Worm (Caenorhabditis elegans) whole organism, late embryonic: ENCODE measurements around the gene nhr-134.

Source experiments
- C38D4.7 ChIP-seq: fragments of 200-800 bp; sonication (Bioruptor generic); optimal IDR thresholded peaks from 2 replicates; lab custom pipeline; 2018; ENCODE audit warnings: mild to moderate bottlenecking, missing genetic modification characterization, moderate library complexity, missing compliant biosample characterization
- K09A11.1 ChIP-seq: sonication (generic microtip); optimal IDR thresholded peaks from 2 replicates; lab custom pipeline; 2017; ENCODE audit warnings: antibody characterized with exemption, mild to moderate bottlenecking, missing genetic modification characterization, missing compliant biosample characterization; ENCODE audit not compliant: insufficient read depth
- T23F11.4 ChIP-seq: fragments of 200-800 bp; sonication (Bioruptor generic); optimal IDR thresholded peaks from 2 replicates; lab custom pipeline; 2018; ENCODE audit warnings: mild to moderate bottlenecking, missing genetic modification characterization, missing compliant biosample characterization
- ceh-14 ChIP-seq: sonication (generic microtip); optimal IDR thresholded peaks from 2 replicates; lab custom pipeline; 2016; ENCODE audit warnings: missing genotype, missing genetic modification characterization, missing compliant biosample characterization
- ceh-24 ChIP-seq: sonication (generic microtip); optimal IDR thresholded peaks from 2 replicates; lab custom pipeline; 2016; ENCODE audit warnings: mild to moderate bottlenecking, missing genetic modification characterization, missing compliant biosample characterization
- ceh-30 ChIP-seq: fragments of 150-350 bp; optimal IDR thresholded peaks from 2 replicates; lab custom pipeline; 2014; ENCODE audit warnings: missing biosample characterization, missing genetic modification characterization
- ceh-34 ChIP-seq: sonication (generic microtip); optimal IDR thresholded peaks from 2 replicates; lab custom pipeline; 2016; ENCODE audit warnings: mild to moderate bottlenecking, missing genetic modification characterization, missing compliant biosample characterization
- dmd-4 ChIP-seq: sonication (generic microtip); optimal IDR thresholded peaks from 2 replicates; lab custom pipeline; 2016; ENCODE audit warnings: borderline replicate concordance, missing genetic modification characterization, missing compliant biosample characterization
- dve-1 ChIP-seq: sonication (generic microtip); optimal IDR thresholded peaks from 2 replicates; lab custom pipeline; 2017; ENCODE audit warnings: antibody characterized with exemption, mild to moderate bottlenecking, missing genetic modification characterization, missing compliant biosample characterization
- elt-2 ChIP-seq: sonication (generic microtip); optimal IDR thresholded peaks from 2 replicates; lab custom pipeline; 2016; ENCODE audit warnings: missing genetic modification reagents, missing genetic modification characterization, missing compliant biosample characterization
- elt-4 ChIP-seq: sonication (generic microtip); optimal IDR thresholded peaks from 2 replicates; lab custom pipeline; 2016; ENCODE audit warnings: missing genetic modification characterization, missing compliant biosample characterization
- fkh-10 ChIP-seq: fragments of 150-350 bp; optimal IDR thresholded peaks from 2 replicates; lab custom pipeline; 2014; ENCODE audit warnings: missing biosample characterization, missing genetic modification reagents, missing genetic modification characterization
- fkh-6 ChIP-seq: sonication (generic microtip); optimal IDR thresholded peaks from 2 replicates; lab custom pipeline; 2016; ENCODE audit warnings: missing genetic modification characterization, missing compliant biosample characterization
- hlh-15 ChIP-seq: sonication (generic microtip); optimal IDR thresholded peaks from 2 replicates; lab custom pipeline; 2016; ENCODE audit warnings: missing genetic modification characterization, missing compliant biosample characterization
- hlh-30 ChIP-seq: sonication (generic microtip); optimal IDR thresholded peaks from 2 replicates; lab custom pipeline; 2017; ENCODE audit warnings: antibody characterized with exemption, missing genetic modification characterization, missing compliant biosample characterization; ENCODE audit not compliant: insufficient read depth
- nfya-1 ChIP-seq: sonication (generic microtip); optimal IDR thresholded peaks from 2 replicates; lab custom pipeline; 2017; ENCODE audit warnings: missing genetic modification characterization, mild to moderate bottlenecking, missing compliant biosample characterization, antibody characterized with exemption, moderate library complexity
- nhr-11 ChIP-seq: fragments of 150-350 bp; optimal IDR thresholded peaks from 2 replicates; lab custom pipeline; 2014; ENCODE audit warnings: missing biosample characterization, missing genetic modification characterization
- npax-4 ChIP-seq: sonication (generic microtip); optimal IDR thresholded peaks from 2 replicates; lab custom pipeline; 2016; ENCODE audit warnings: missing genetic modification characterization, missing compliant biosample characterization
- pag-3 ChIP-seq: sonication (generic microtip); optimal IDR thresholded peaks from 2 replicates; lab custom pipeline; 2016; ENCODE audit warnings: missing compliant biosample characterization, missing genetic modification characterization, borderline replicate concordance
- pha-2 ChIP-seq: sonication (generic microtip); optimal IDR thresholded peaks from 2 replicates; lab custom pipeline; 2017; ENCODE audit warnings: mild to moderate bottlenecking, missing genetic modification characterization, missing compliant biosample characterization
- pha-4 ChIP-seq: fragments of 150-350 bp; optimal IDR thresholded peaks from 2 replicates; lab custom pipeline; 2018; ENCODE audit warnings: missing biosample characterization, missing genetic modification reagents, missing genetic modification characterization
- pqm-1 ChIP-seq: sonication (generic microtip); optimal IDR thresholded peaks from 2 replicates; lab custom pipeline; 2016; ENCODE audit warnings: missing genetic modification characterization, missing compliant biosample characterization
- syd-9 ChIP-seq: sonication (generic microtip); optimal IDR thresholded peaks from 2 replicates; lab custom pipeline; 2016; ENCODE audit warnings: mild to moderate bottlenecking, missing genetic modification characterization, moderate library complexity, missing compliant biosample characterization
- tbx-2 ChIP-seq: sonication (generic microtip); optimal IDR thresholded peaks from 2 replicates; lab custom pipeline; 2016; ENCODE audit warnings: missing genetic modification characterization, missing compliant biosample characterization
- tbx-7 ChIP-seq: sonication (generic microtip); optimal IDR thresholded peaks from 2 replicates; lab custom pipeline; 2016; ENCODE audit warnings: missing genotype, missing genetic modification characterization, missing compliant biosample characterization
- unc-42 ChIP-seq: sonication (generic microtip); optimal IDR thresholded peaks from 2 replicates; lab custom pipeline; 2016; ENCODE audit warnings: missing genotype, missing genetic modification characterization, missing compliant biosample characterization
- unc-55 ChIP-seq: sonication (generic microtip); optimal IDR thresholded peaks from 2 replicates; lab custom pipeline; 2017; ENCODE audit warnings: missing biosample characterization, missing genetic modification reagents, missing genetic modification characterization
- unc-86 ChIP-seq: sonication (generic microtip); optimal IDR thresholded peaks from 2 replicates; lab custom pipeline; 2016; ENCODE audit warnings: missing genetic modification characterization, missing compliant biosample characterization
- ztf-16 ChIP-seq: sonication (generic microtip); optimal IDR thresholded peaks from 2 replicates; lab custom pipeline; 2017; ENCODE audit warnings: missing genetic modification characterization, missing compliant biosample characterization

The nhr-134 gene

ce11 chrV:2281499-2281898 lies 50.5 kb downstream of the nhr-134 start, which contains the start of gene nhr-228 (continued):
- TF ChIP-seq K09A11.1 = no peak
- peak; percentile 29 for TF ChIP-seq dve-1 (tag; lab: Kevin White, UChicago)
- TF ChIP-seq dmd-4 (tag; lab: Kevin White, UChicago) = no peak
- TF ChIP-seq fkh-10 = no peak
- no peak for TF ChIP-seq hlh-15 (tag; lab: Kevin White, UChicago)
- TF ChIP-seq hlh-30 (tag; lab: Kevin White, UChicago) = no peak
- no peak for TF ChIP-seq pqm-1 (tag; lab: Kevin White, UChicago)
- no peak for TF ChIP-seq fkh-6
- TF ChIP-seq ceh-14 = no peak
- no peak for TF ChIP-seq pag-3
- no peak for TF ChIP-seq syd-9 (tag; lab: Kevin White, UChicago)
- no peak for TF ChIP-seq C38D4.7 (GFP tag; lab: Kevin White, UChicago)
- peak; percentile 13 for TF ChIP-seq unc-42 (tag; lab: Kevin White, UChicago)
- no peak for TF ChIP-seq ztf-16 (tag; lab: Kevin White, UChicago)
- TF ChIP-seq ceh-34 (tag; lab: Kevin White, UChicago) = peak; percentile 35
- no peak for TF ChIP-seq unc-86 (tag; lab: Kevin White, UChicago)
- no peak for TF ChIP-seq pha-4 (tag; lab: Kevin White, UChicago)
- TF ChIP-seq ceh-24 = no peak
- no peak for TF ChIP-seq elt-4 (tag; lab: Kevin White, UChicago)
- peak; percentile 6 for TF ChIP-seq tbx-2 (tag; lab: Kevin White, UChicago)
- TF ChIP-seq nfya-1 (tag; lab: Kevin White, UChicago) = peak; percentile 3
- TF ChIP-seq pha-2 (tag; lab: Kevin White, UChicago) = no peak
- no peak for TF ChIP-seq tbx-7
- no peak for TF ChIP-seq npax-4 (tag; lab: Kevin White, UChicago)
- TF ChIP-seq unc-55 = no peak
- TF ChIP-seq T23F11.4 = no peak
- no peak for TF ChIP-seq elt-2 (tag; lab: Kevin White, UChicago)
- no peak for TF ChIP-seq nhr-11 (tag; lab: Kevin White, UChicago)
- no peak for TF ChIP-seq ceh-30 (tag; lab: Kevin White, UChicago)
